Worm (Caenorhabditis elegans): Measurements from ENCODE around the gene C35A5.5.

C35A5.5 gene

ce11 chrV:10508855-10509254 is 3.2 kb downstream of the C35A5.5 start, which contains the start of gene C35A5.6:
C35A5.6 (plus strand) TSS chrV:10509137.
- TF ChIP-seq blmp-1 (tag; optimal IDR thresholded peaks at IDR 0.05) (peak; percentile 30), skn-1 (tag; optimal IDR thresholded peaks at IDR 0.05) (peak; percentile 4), nhr-71 (tag; optimal IDR thresholded peaks at IDR 0.05) (peak; percentile 20), irx-1 (tag; optimal IDR thresholded peaks at IDR 0.05) (no peak), nhr-20 (tag; optimal IDR thresholded peaks at IDR 0.05) (peak; percentile 5), rnt-1 (tag; optimal IDR thresholded peaks at IDR 0.05) (peak; percentile 22), unc-30 (tag; optimal IDR thresholded peaks at IDR 0.05) (no peak), lin-14 (GFP tag; optimal IDR thresholded peaks at IDR 0.05) (peak; percentile 30)

- no peak for TF ChIP-seq lin-14 (GFP tag; optimal IDR thresholded peaks at IDR 0.05)
- no peak for TF ChIP-seq Y116A8C.19 (tag; optimal IDR thresholded peaks at IDR 0.05; ENCODE audit: borderline replicate concordance)
- TF ChIP-seq ces-1 (GFP tag; optimal IDR thresholded peaks at IDR 0.05): no peak
- TF ChIP-seq nhr-237 (tag; optimal IDR thresholded peaks at IDR 0.05): no peak
- no peak for TF ChIP-seq nhr-19 (GFP tag; conservative IDR thresholded peaks at IDR 0.05)
- TF ChIP-seq lin-35 (GFP tag; optimal IDR thresholded peaks at IDR 0.05): no peak
- no peak for TF ChIP-seq elt-3 (tag; optimal IDR thresholded peaks at IDR 0.05)
- no peak for TF ChIP-seq dsc-1 (tag; optimal IDR thresholded peaks at IDR 0.05)
- TF ChIP-seq C04F5.9 (tag; optimal IDR thresholded peaks at IDR 0.05): no peak
- no peak for TF ChIP-seq ama-1 (optimal IDR thresholded peaks at IDR 0.05)
- no peak for TF ChIP-seq elt-2 (tag; optimal IDR thresholded peaks at IDR 0.05)
Observed at ce11 chrV:10514271-10514670, 8.6 kb downstream of the C35A5.5 start, which contains the start of gene dmsr-8. dmsr-8 (minus strand) TSS chrV:10514371.

ce11 chrV:10516702-10517101 is 11.0 kb downstream of the C35A5.5 start:
- TF ChIP-seq nhr-84 (tag; optimal IDR thresholded peaks at IDR 0.05): no peak
- TF ChIP-seq lin-14 (GFP tag; optimal IDR thresholded peaks at IDR 0.05): peak; percentile 24
- TF ChIP-seq lin-15B (tag; optimal IDR thresholded peaks at IDR 0.05): no peak
- peak; percentile 51 for TF ChIP-seq fkh-10 (GFP tag; optimal IDR thresholded peaks at IDR 0.05)
- TF ChIP-seq ceh-90 (tag; optimal IDR thresholded peaks at IDR 0.05): no peak
- TF ChIP-seq hpl-2 (GFP tag; optimal IDR thresholded peaks at IDR 0.05): no peak
- TF ChIP-seq unc-98 (GFP tag; IDR thresholded peaks at IDR 0.05): no peak

- no peak for TF ChIP-seq alr-1 (tag; optimal IDR thresholded peaks at IDR 0.05; ENCODE audit: borderline replicate concordance)
- no peak for TF ChIP-seq nhr-77 (tag; optimal IDR thresholded peaks at IDR 0.05)
- TF ChIP-seq fkh-10 (GFP tag; optimal IDR thresholded peaks at IDR 0.05): no peak
- no peak for TF ChIP-seq nhr-76 (tag; optimal IDR thresholded peaks at IDR 0.05)
- TF ChIP-seq unc-30 (tag; optimal IDR thresholded peaks at IDR 0.05): no peak
- TF ChIP-seq F16B12.6 (tag; optimal IDR thresholded peaks at IDR 0.05): no peak
- peak; percentile 89 for TF ChIP-seq sox-4 (tag; optimal IDR thresholded peaks at IDR 0.05)
- TF ChIP-seq efl-1 (optimal IDR thresholded peaks at IDR 0.05): peak; percentile 71 to 77
- peak; percentile 71 to 97 for TF ChIP-seq efl-1 (GFP tag; optimal IDR thresholded peaks at IDR 0.05 in 1 of 2)
- TF ChIP-seq fos-1 (tag; optimal IDR thresholded peaks at IDR 0.05): peak; percentile 20
- TF ChIP-seq ceh-88 (GFP tag; IDR thresholded peaks at IDR 0.05): no peak
- peak; percentile 46 for TF ChIP-seq blmp-1 (tag; optimal IDR thresholded peaks at IDR 0.05)
- no peak for TF ChIP-seq jun-1 (tag; optimal IDR thresholded peaks at IDR 0.05)
- peak; percentile 84 for TF ChIP-seq egl-13 (tag; optimal IDR thresholded peaks at IDR 0.05)
- peak; percentile 81 for TF ChIP-seq C04F5.9 (tag; optimal IDR thresholded peaks at IDR 0.05)
- peak; percentile 58 for TF ChIP-seq lin-39 (tag; optimal IDR thresholded peaks at IDR 0.05)
- TF ChIP-seq grh-1 (GFP tag; IDR thresholded peaks at IDR 0.05): peak; percentile 59
- TF ChIP-seq ama-1 (optimal IDR thresholded peaks at IDR 0.05): no peak
- peak; percentile 7 for TF ChIP-seq ceh-8 (GFP tag; optimal IDR thresholded peaks at IDR 0.05)
- peak; percentile 80 for TF ChIP-seq swsn-7 (tag; optimal IDR thresholded peaks at IDR 0.05)
- TF ChIP-seq nhr-47 (tag; optimal IDR thresholded peaks at IDR 0.05): peak; percentile 91
- no peak for TF ChIP-seq C34B4.2 (tag; optimal IDR thresholded peaks at IDR 0.05)
- peak; percentile 8 for TF ChIP-seq lin-15B (tag; optimal IDR thresholded peaks at IDR 0.05)
- peak; percentile 92 for TF ChIP-seq nhr-85 (tag)
- no peak for TF ChIP-seq ets-5 (GFP tag; IDR thresholded peaks at IDR 0.05)
- no peak for TF ChIP-seq hlh-17 (GFP tag; optimal IDR thresholded peaks at IDR 0.05; ENCODE audit: borderline replicate concordance)
- peak; percentile 46 to 59 (median 51) for TF ChIP-seq ceh-82 (tag; optimal IDR thresholded peaks at IDR 0.05)
- peak; percentile 70 for TF ChIP-seq mab-9 (GFP tag; IDR thresholded peaks at IDR 0.05)
- peak; percentile 82 for TF ChIP-seq nhr-19 (GFP tag; conservative IDR thresholded peaks at IDR 0.05)
- peak in 1 of 6 experiments; percentile 22 for TF ChIP-seq elt-3 (tag; optimal IDR thresholded peaks at IDR 0.05)
- TF ChIP-seq Y116A8C.19 (tag; optimal IDR thresholded peaks at IDR 0.05; ENCODE audit: borderline replicate concordance): peak; percentile 65
- peak; percentile 99 for TF ChIP-seq rnt-1 (tag; optimal IDR thresholded peaks at IDR 0.05)
- peak; percentile 74 for TF ChIP-seq mep-1 (tag; optimal IDR thresholded peaks at IDR 0.05)
Observed at ce11 chrV:10525902-10526301, 20.2 kb downstream of the C35A5.5 start, which contains the start of the genes C35A5.8 and hda-11. C35A5.8 (minus strand) TSS chrV:10525908. hda-11 (plus strand) TSS chrV:10526184.

All from whole organism, L1 larva.